Worm (Caenorhabditis elegans): Measurements from ENCODE around the gene lgc-9.
"Not testable (repeated sequence)": the region's sequence is repeated elsewhere in the genome, so short reads cannot be mapped to it uniquely, and the experiment has no call there.

lgc-9 gene

DNA sequence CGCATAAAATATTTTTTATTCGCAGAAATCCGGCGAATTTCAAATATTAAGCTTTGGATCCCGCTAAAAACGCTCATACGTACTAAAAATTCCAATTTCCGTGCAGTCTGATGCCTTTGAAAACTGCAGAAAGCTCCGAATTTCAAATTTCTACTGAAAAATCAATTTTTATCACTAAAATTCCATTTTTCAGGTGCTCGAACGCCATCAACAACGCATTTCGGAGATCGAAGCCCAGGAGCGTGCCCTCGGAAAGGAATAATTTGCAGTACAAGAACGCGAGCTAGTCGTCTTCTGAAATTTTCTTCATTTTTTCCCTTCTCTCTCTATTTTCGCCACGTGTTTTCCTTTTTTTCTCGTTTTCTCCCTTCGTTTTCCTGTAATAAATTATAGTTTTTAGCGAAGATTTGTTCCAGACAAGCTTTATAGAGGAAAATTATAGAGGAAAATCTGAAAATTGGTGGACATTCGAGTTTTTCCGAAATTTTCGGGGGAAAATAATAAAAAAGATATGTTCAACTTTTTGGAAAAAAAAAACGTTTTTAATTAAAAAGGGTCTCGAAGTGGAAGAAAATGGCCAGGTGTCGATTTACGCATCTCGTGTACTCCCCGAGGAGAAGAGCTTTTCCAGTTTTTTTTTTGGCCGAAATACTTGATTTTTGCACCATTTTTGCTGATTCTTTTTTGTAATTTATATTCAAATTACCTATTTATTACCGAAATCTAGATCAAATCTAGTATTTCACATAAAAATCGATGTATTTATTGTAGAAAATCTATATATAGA, 28.8 kb upstream of the lgc-9 start:
- TF ChIP-seq let-607 (tag; optimal IDR thresholded peaks at IDR 0.05) (peak in 1 of 2 experiments; percentile 13), tlf-1 (GFP tag; optimal IDR thresholded peaks at IDR 0.05) (peak; percentile 4), repo-1 (tag; optimal IDR thresholded peaks at IDR 0.05) (no peak), hmg-20 (GFP tag; IDR thresholded peaks at IDR 0.05) (no peak), ama-1 (optimal IDR thresholded peaks at IDR 0.05) (no peak), ama-1 (GFP tag; optimal IDR thresholded peaks at IDR 0.05) (peak in 1 of 2 experiments; percentile 47), B0336.3 (GFP tag; IDR thresholded peaks at IDR 0.05) (peak; percentile 45; the same call in 1 of the 2 replicates), F37B4.10 (GFP tag; IDR thresholded peaks at IDR 0.05) (no peak)

DNA sequence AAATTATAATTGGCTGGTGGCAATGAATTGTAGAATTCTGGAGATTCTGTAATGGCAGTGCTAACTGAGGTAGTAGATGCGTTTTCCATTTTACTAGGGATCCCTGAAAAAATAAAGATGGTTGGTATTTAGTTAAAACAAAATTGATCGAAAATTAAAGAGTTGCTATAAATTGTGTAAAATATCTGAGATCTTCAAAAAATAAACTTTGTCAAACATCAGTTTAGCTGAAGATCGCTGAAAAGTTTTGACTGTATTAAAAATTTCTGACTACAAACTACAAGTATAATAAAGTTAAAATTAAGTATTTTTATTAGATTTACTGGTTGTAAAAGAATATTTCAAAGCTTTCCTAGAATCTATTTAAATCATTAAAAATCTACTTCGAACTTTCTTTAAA, 25.5 kb upstream of the lgc-9 start, which contains the start of gene B0546.5:
Gene B0546.5, minus strand, starts transcription at position 101 of the 400 bp plus-strand sequence.
- TF ChIP-seq hmg-20 (GFP tag; IDR thresholded peaks at IDR 0.05); bed-1 (GFP tag; IDR thresholded peaks at IDR 0.05); dpff-1 (tag; optimal IDR thresholded peaks at IDR 0.05): not testable (repeated sequence)

DNA sequence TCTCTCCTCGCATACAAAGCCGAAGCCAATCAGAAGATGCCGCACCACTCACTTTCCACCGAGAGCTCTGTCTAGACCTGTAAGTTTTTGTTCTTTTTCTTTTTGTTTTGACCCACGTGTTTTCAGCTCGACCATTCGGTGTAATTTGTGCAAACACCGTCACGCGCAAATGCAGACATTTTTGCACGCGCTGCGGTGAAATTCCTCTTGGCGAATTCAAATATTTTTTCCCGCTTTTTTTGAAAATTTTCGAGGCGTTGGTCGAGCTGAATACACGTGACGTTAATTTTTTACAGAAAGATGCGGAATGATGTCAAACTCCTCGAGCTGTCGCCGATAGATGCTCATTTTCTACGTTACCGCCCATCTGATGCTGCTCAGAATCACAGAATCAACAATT, 21.4 kb upstream of the lgc-9 start, which contains the start of gene C04C3.4:
Gene C04C3.4, plus strand, starts transcription at position 301 of the 400 bp plus-strand sequence.
- TF ChIP-seq snpc-1.3 (tag; optimal IDR thresholded peaks at IDR 0.05; ENCODE audit: insufficient read depth); B0336.3 (GFP tag; IDR thresholded peaks at IDR 0.05); ztf-25 (GFP tag; IDR thresholded peaks at IDR 0.05): not testable (repeated sequence)

DNA sequence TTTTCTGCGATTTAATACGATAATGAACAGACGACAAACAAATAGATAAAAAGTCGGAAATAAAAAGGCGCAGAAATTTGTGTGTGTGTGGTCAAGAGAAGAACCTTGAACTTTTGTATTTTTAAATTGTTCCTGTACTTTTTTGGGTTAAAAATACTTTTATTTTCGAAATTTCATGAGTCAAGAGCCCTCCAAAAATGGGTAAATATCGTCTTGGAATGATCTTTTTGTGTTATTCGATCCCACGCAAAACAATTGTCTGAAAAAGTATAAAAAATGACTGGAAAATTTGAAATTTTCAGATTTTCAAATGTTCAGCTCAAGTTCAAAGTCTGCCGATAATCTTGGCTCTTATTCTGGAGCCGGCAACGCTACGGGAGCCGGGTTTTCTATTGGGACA, 19.9 kb upstream of the lgc-9 start, which contains the start of gene C04C3.14:
Gene C04C3.14, plus strand, starts transcription at position 301 of the 400 bp plus-strand sequence.
- TF ChIP-seq sptf-2 (GFP tag; optimal IDR thresholded peaks at IDR 0.05): no peak

DNA sequence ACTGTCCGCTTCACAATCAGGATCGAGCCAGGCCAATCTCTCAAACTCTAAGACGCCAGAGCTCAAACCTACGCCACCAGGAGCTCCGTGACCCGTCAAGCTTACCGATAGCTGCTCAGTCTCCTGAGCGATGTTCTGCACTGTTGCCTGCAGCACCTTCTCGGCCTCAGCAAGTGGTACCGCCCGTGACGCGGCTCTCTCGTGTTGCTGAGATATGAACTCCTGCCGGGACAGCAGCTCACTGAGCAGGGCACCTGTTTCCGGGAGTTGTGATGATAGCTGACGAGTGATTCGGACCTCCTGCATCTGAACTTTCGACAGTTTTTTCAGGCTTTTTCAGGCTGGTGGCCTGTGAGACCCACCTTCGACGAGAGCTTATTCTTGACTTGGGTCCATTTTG, 17.4 kb upstream of the lgc-9 start:
- TF ChIP-seq bed-2 (GFP tag; IDR thresholded peaks at IDR 0.05): 0 out of 2 replicates have a peak, but pooled peaks have one; percentile 26
- no peak for TF ChIP-seq ets-4 (GFP tag; optimal IDR thresholded peaks at IDR 0.05)
- TF ChIP-seq zfh-2 (GFP tag; conservative IDR thresholded peaks at IDR 0.05): peak; percentile 62; the same call in 1 of the 2 replicates
- peak; percentile 50; the same call in 1 of the 2 replicates for TF ChIP-seq egrh-3 (GFP tag; IDR thresholded peaks at IDR 0.05)

DNA sequence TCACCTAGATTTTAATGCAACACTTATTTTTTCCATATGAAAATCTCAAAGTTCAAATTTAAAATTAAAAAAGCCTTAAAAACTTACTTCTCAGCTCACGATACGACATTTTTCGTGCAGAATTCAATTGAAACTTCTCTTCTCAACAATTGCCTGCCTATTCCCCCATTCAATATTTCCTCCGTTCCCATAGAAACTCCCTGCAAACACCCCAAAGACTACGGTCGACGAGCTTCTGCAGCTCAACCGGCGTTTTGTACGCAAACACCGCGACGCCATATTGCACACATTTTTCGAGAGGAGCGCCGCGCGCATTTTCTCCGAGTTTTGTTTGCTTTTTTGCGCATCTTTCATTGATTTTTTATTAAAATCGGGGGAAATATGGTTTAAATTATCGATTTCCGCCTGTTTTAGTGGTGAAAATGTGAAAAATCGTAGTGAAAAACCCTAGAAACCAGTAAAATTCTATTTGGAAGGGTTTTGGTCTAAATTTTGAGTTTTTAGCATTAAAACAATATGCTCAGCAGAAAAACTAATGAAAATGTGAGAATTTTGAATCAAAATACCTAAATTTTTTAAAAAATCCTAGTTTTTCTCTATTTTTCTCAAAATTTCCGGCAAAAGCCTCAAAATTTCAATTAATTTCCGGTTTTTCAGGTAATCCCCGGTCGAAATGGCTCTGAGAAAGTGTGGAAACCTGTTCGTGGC, 16.3 kb upstream of the lgc-9 start, which contains the start of the genes dyf-3 and pdhb-1:
Gene dyf-3, minus strand, starts transcription at position 217 of the 708 bp plus-strand sequence.
Gene pdhb-1, plus strand, starts transcription at position 658 of the 708 bp plus-strand sequence.
- TF ChIP-seq F52B5.7 (tag; optimal IDR thresholded peaks at IDR 0.05) (no peak), bed-1 (GFP tag; IDR thresholded peaks at IDR 0.05) (no peak), lin-54 (GFP tag; optimal IDR thresholded peaks at IDR 0.05) (no peak), Y79H2A.3 (GFP tag; conservative IDR thresholded peaks at IDR 0.05) (no peak), xnd-1 (tag; optimal IDR thresholded peaks at IDR 0.05) (no peak), ceh-40 (GFP tag; IDR thresholded peaks at IDR 0.05) (no peak), ama-1 (optimal IDR thresholded peaks at IDR 0.05) (no peak), ama-1 (GFP tag; optimal IDR thresholded peaks at IDR 0.05) (no peak), nfya-2 (GFP tag; IDR thresholded peaks at IDR 0.05) (no peak), mcd-1 (GFP tag; IDR thresholded peaks at IDR 0.05) (peak; percentile 65), hmg-1.2 (GFP tag; IDR thresholded peaks at IDR 0.05) (peak; percentile 25; the same call in 1 of the 2 replicates), dox-1 (GFP tag; IDR thresholded peaks at IDR 0.05) (peak; percentile 56; the same call in 1 of the 2 replicates), tbp1 (GFP tag; optimal IDR thresholded peaks at IDR 0.05) (peak; percentile 10), dpl-1 (GFP tag; optimal IDR thresholded peaks at IDR 0.05) (peak; percentile 25), cebp-1 (GFP tag; IDR thresholded peaks at IDR 0.05) (no peak), cebp-1 (tag; optimal IDR thresholded peaks at IDR 0.05) (peak; percentile 8), B0336.3 (GFP tag; IDR thresholded peaks at IDR 0.05) (no peak), nfya-1 (tag; optimal IDR thresholded peaks at IDR 0.05; ENCODE audit: borderline replicate concordance, insufficient read depth) (no peak), lsl-1 (GFP tag; optimal IDR thresholded peaks at IDR 0.05) (peak; percentile 78), F39B2.1 (GFP tag; IDR thresholded peaks at IDR 0.05) (no peak), gei-17 (GFP tag; optimal IDR thresholded peaks at IDR 0.05) (no peak), snpc-3.4 (tag; optimal IDR thresholded peaks at IDR 0.05) (no peak), efl-1 (GFP tag; optimal IDR thresholded peaks at IDR 0.05) (peak; percentile 34)

Data from whole organism, young adult.